Fruit fly (Drosophila melanogaster) whole organism, larva: ENCODE results near the gene CG5882.

Experiments
- noc ChIP-seq: fragments of 200-800 bp; sonication (Bioruptor generic); optimal IDR thresholded peaks from 3 replicates; lab custom pipeline; 2019; ENCODE audit warnings: missing biosample characterization, mild to moderate bottlenecking, missing genetic modification characterization, moderate library complexity

The CG5882 gene

DNA sequence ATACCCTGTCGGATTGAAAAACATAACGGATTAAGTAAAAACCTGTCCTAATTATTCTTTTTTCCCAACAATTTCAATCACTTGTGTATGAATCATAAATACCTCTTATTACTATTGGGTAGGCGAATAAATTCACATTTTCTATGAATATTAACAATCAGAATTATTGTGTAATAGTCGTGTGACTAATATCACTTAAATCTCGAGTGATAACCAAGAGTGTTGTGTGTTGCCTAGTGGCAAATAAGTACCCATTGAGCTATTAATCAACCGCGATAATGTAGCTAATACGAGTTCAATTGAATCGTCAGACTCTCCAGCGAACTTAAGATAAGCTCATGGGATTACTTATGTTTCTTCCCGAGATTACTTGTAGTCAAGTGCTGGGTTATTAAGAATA, 41.4 kb downstream of the CG5882 start:
- TF ChIP-seq noc (tag; lab: Kevin White, UChicago), result no peak

DNA sequence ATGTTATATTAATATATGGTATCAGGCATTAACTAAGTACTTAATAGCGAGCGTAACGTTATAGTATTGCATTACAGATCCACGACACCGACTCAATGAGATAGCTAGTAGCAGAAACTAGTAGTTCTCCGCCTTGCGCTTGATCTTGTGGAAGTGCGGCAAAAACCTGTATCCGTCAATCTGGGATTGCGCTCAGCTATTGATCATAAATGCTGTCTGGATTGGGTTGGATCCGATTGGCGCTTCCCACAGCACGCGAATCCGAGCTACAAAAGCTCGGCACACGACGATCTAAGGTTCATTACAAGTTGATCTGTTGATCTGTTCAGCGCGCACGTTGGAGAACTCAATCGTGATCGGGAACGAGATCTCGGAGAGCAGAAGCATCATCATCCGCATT, 42.4 kb downstream of the CG5882 start, which contains the start of gene CG5909:
Gene CG5909 (plus strand): TSS at position 301 of the 400 bp plus-strand sequence.
- no peak for TF ChIP-seq noc (tag; lab: Kevin White, UChicago)

DNA sequence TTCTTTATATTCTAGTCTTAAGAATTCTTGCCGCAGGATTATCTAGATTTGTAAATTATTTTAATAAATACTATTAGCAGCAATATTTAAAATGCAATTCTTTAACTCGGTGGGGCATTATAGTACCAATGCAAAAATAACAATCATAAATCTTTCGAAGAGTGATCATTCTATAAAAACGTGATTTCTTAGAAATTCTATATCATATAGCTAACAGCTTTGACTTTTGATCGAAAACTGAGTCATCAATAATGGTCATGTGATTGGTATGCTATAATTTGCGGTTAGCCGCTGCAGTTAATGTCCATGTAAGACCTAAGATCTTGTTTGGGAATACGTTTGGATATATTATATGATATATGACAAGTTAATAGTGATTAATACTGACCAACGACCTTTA, 44.4 kb downstream of the CG5882 start, which contains the start of gene ppk31:
Gene ppk31 (plus strand): TSS at position 301 of the 400 bp plus-strand sequence.
- TF ChIP-seq noc (tag; lab: Kevin White, UChicago), result no peak

DNA sequence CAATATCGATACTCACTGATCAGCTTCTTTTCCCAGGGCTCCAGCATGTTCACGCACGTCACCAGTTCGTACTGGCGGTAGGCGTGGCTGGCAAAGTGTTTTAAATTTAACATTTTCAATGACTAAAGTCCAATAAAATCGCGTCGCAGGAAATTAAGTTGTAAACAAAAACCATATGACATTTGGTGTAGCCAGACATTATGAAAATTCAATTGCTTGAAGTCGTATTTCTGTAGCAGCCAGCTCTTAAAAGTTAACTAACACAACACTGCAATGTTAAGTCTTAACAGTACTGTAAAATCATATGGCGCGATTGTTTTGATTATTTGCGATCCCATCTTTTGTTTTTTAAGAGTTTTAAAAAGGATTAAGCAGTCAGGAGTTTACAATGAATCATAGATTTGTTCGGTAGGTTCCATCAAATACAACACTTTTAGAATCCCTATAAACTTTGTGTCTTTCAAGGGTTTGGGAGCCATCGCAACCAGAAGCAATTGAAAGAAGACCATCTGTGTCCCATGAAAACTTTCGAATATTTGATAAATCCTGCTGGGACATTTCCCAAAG, 47.1 kb downstream of the CG5882 start, which contains the start of the genes CG34293 and spn-D:
Gene CG34293 (minus strand): TSS at position 160 of the 567 bp plus-strand sequence.
Gene spn-D (plus strand): TSS at position 301 of the 567 bp plus-strand sequence.
- TF ChIP-seq noc (tag; lab: Kevin White, UChicago), result no peak

DNA sequence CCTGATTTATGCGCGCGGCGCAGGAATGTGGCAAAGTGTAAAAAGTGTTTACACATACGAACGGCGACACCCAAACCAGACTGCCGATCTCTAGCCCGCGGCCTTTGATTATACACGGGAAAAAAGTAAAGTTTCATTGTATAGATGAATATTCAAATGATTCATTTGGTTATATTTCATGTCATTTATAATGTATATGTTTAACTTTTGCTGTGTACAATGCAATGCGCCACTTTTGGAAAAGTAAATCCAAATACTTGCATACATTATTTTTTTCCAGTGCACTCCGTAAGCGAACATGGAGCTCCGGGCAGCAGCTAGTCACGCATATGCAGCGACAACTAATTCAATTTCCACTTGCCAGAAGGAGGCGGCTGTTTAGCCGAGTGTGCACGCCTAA, 48.9 kb downstream of the CG5882 start:
- TF ChIP-seq noc (tag; lab: Kevin White, UChicago), result no peak

DNA sequence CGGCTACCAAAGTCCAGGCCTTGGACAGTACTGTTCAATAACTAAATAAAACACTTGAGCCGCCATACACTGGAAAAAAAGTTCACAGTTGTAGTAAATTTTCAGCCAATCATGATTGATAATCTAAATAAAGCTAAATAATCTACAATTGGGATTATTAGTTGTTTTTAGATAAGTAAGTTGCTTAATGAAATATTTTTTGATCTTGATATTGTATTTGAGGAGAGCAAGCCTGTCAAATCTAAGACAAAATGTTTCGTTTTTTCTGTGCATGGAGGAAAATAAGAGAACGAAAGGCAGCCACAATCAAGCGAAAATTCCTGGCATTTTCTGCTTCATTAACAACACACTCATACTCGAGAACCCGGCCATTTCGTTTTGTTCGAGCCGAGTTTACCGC, 52.7 kb downstream of the CG5882 start:
- TF ChIP-seq noc (tag; lab: Kevin White, UChicago), result no peak
